Worm (Caenorhabditis elegans) whole organism, mixed stage, embryonic: Measurements from ENCODE around the gene Y48E1C.4.

ENCODE experiments used
- ceh-83 ChIP-seq: fragments of 200-800 bp; sonication (Bioruptor generic); optimal IDR thresholded peaks from 2 replicates; lab custom pipeline; 2018; ENCODE audit warnings: mild to moderate bottlenecking, missing genetic modification characterization, missing compliant biosample characterization
- elt-3 ChIP-seq: fragments of 150-350 bp; optimal IDR thresholded peaks from 2 replicates; lab custom pipeline; 2014; ENCODE audit warnings: missing biosample characterization, missing genetic modification characterization
- pha-4 ChIP-seq: fragments of 150-350 bp; optimal IDR thresholded peaks from 2 replicates; lab custom pipeline; 2018; ENCODE audit warnings: missing biosample characterization, missing genetic modification reagents, missing genetic modification characterization
- sptf-1 ChIP-seq: sonication (generic microtip); optimal IDR thresholded peaks from 2 replicates; lab custom pipeline; 2017; ENCODE audit warnings: mild to moderate bottlenecking, missing genetic modification characterization, moderate library complexity, missing compliant biosample characterization
- unc-62 ChIP-seq: fragments of 150-350 bp; optimal IDR thresholded peaks from 2 replicates; lab custom pipeline; 2014; ENCODE audit warnings: missing biosample characterization, missing genetic modification reagents, missing genetic modification characterization
- ztf-11 ChIP-seq: fragments of 150-350 bp; optimal IDR thresholded peaks from 2 replicates; lab custom pipeline; 2014; ENCODE audit warnings: missing biosample characterization, missing genetic modification characterization

DNA sequence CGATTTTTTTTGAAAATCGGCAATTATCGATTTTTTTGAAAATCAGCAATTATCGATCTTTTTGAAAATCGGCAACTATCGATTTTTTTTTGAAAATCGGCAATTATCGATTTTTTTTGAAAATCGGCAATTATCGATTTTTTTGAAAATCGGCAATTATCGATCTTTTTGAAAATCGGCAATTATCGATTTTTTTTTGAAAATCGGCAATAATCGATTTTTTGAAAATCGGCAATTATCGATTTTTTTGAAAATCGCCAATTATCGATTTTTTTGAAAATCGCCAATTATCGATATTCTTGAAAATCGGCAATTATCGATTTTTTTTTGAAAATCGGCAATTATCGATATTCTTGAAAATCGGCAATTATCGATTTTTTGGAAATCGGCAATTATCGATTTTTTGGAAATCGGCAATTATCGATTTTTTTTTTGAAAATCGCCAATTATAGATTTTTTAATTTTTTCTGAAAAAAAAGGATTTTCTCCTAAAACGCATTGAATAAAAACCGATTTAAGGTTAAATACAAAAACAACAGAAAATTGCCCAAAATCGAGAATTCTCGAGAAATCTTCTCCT lies 19.1 kb downstream of the Y48E1C.4 start:
- TF ChIP-seq ceh-83 (GFP tag; lab: Kevin White, UChicago) (no peak), sptf-1 (no peak), elt-3 (tag; lab: Kevin White, UChicago) (no peak), ztf-11 (tag; lab: Kevin White, UChicago) (no peak), pha-4 (tag; lab: Kevin White, UChicago) (no peak), unc-62 (GFP tag; lab: Kevin White, UChicago) (no peak)
